Fruit fly (Drosophila melanogaster) whole organism, embryonic: Measurements from ENCODE around the gene CG11891.

ENCODE experiments used
- Atf3 ChIP-seq: fragments of 200-800 bp; sonication (Bioruptor generic); optimal IDR thresholded peaks from 3 replicates; lab custom pipeline; 2016; ENCODE audit warnings: missing biosample characterization, missing genetic modification characterization
- B-H1 ChIP-seq: fragments of 200-800 bp; sonication (Bioruptor generic); IDR thresholded peaks from 3 replicates; pipeline ENCODE4 v1.3.6; 2022; ENCODE audit warnings: missing biosample characterization, missing genetic modification characterization
- BEAF-32 ChIP-seq: fragments of 200-800 bp; sonication (Bioruptor generic); optimal IDR thresholded peaks from 3 replicates; lab custom pipeline; 2017; ENCODE audit warnings: missing biosample characterization, missing genetic modification characterization, mild to moderate bottlenecking, moderate library complexity, missing genetic modification reagents
- CG11723 ChIP-seq: fragments of 200-800 bp; sonication (Bioruptor generic); optimal IDR thresholded peaks from 2 replicates; lab custom pipeline; 2017; ENCODE audit warnings: missing biosample characterization, mild to moderate bottlenecking, missing genetic modification characterization
- CG13296 ChIP-seq: fragments of 200-800 bp; sonication (Bioruptor generic); optimal IDR thresholded peaks from 3 replicates; lab custom pipeline; 2018; ENCODE audit warnings: missing biosample characterization, mild to moderate bottlenecking, missing genetic modification characterization
- CG15011 ChIP-seq: fragments of 200-800 bp; sonication (Bioruptor generic); optimal IDR thresholded peaks from 3 replicates; lab custom pipeline; 2018; ENCODE audit warnings: missing biosample characterization, mild to moderate bottlenecking, missing genetic modification characterization
- CG15696 ChIP-seq: fragments of 200-800 bp; sonication (Bioruptor generic); optimal IDR thresholded peaks from 2 replicates; lab custom pipeline; 2019; ENCODE audit warnings: missing biosample characterization, mild to moderate bottlenecking, missing genetic modification characterization, moderate library complexity
- CG1603 ChIP-seq: fragments of 200-800 bp; sonication (Bioruptor generic); optimal IDR thresholded peaks from 2 replicates; lab custom pipeline; 2019; ENCODE audit warnings: missing biosample characterization, mild to moderate bottlenecking, missing genetic modification characterization, moderate library complexity
- CG16815 ChIP-seq: fragments of 200-800 bp; sonication (Bioruptor generic); optimal IDR thresholded peaks from 3 replicates; lab custom pipeline; 2017; ENCODE audit warnings: missing biosample characterization, mild to moderate bottlenecking, missing genetic modification characterization
- CG2129 ChIP-seq: fragments of 200-800 bp; sonication (Bioruptor generic); IDR thresholded peaks from 2 replicates; pipeline ENCODE4 v1.3.6; 2022; ENCODE audit warnings: missing biosample characterization, missing genetic modification characterization; ENCODE audit not compliant: partially characterized antibody
- CG2202 ChIP-seq: fragments of 200-800 bp; sonication (Bioruptor generic); optimal IDR thresholded peaks from 2 replicates; lab custom pipeline; 2018; ENCODE audit warnings: missing biosample characterization, mild to moderate bottlenecking, missing genetic modification characterization
- CG3995 ChIP-seq: fragments of 200-800 bp; sonication (Bioruptor generic); optimal IDR thresholded peaks from 3 replicates; lab custom pipeline; 2016; ENCODE audit warnings: missing biosample characterization, missing genetic modification characterization
- CG5245 ChIP-seq: fragments of 200-800 bp; sonication (Bioruptor generic); optimal IDR thresholded peaks from 3 replicates; lab custom pipeline; 2016; ENCODE audit warnings: missing biosample characterization, missing genetic modification characterization
- CG8290 ChIP-seq, 3 experiments: fragments of 200-800 bp; sonication (Bioruptor generic); optimal IDR thresholded peaks; 2 replicates each; lab custom pipeline; 2016 to 2019; ENCODE audit warnings: missing biosample characterization in 3 of 3, missing genetic modification characterization in 3 of 3, mild to moderate bottlenecking in 2 of 3, moderate library complexity in 1 of 3
- CG8765 ChIP-seq: fragments of 200-800 bp; sonication (Bioruptor generic); IDR thresholded peaks from 2 replicates; pipeline ENCODE4 v1.3.6; 2022; ENCODE audit warnings: missing biosample characterization, missing genetic modification characterization
- CG9215 ChIP-seq: fragments of 200-800 bp; sonication (Bioruptor generic); IDR thresholded peaks from 2 replicates; pipeline ENCODE4 v1.3.6; 2022; ENCODE audit warnings: missing biosample characterization, missing genetic modification characterization
- CG9817 ChIP-seq: fragments of 200-800 bp; sonication (Bioruptor generic); optimal IDR thresholded peaks from 2 replicates; lab custom pipeline; 2018; ENCODE audit warnings: missing biosample characterization, mild to moderate bottlenecking, missing genetic modification characterization, moderate library complexity
- CG9932 ChIP-seq: fragments of 200-800 bp; sonication (Bioruptor generic); IDR thresholded peaks from 2 replicates; pipeline ENCODE4 v1.3.6; 2022; ENCODE audit warnings: missing biosample characterization, missing genetic modification characterization
- Deaf1 ChIP-seq: fragments of 200-800 bp; optimal IDR thresholded peaks from 3 replicates; lab custom pipeline; 2019; ENCODE audit warnings: missing biosample characterization, mild to moderate bottlenecking, missing genetic modification characterization, moderate library complexity
- Dip3 ChIP-seq: fragments of 200-800 bp; sonication (Bioruptor generic); optimal IDR thresholded peaks from 3 replicates; lab custom pipeline; 2016; ENCODE audit warnings: missing biosample characterization, missing genetic modification characterization
- Dll ChIP-seq: fragments of 200-800 bp; sonication (Bioruptor generic); IDR thresholded peaks from 4 replicates; pipeline ENCODE4 v1.3.6; 2022; ENCODE audit warnings: missing biosample characterization, missing genetic modification characterization; ENCODE audit not compliant: partially characterized antibody
- H15 ChIP-seq: fragments of 200-800 bp; sonication (Bioruptor generic); IDR thresholded peaks from 3 replicates; pipeline ENCODE4 v1.3.6; 2022; ENCODE audit warnings: missing biosample characterization, missing genetic modification characterization
- HLH4C ChIP-seq: fragments of 200-800 bp; sonication (Bioruptor generic); IDR thresholded peaks from 3 replicates; pipeline ENCODE4 v1.3.6; 2022; ENCODE audit warnings: missing biosample characterization, missing genetic modification characterization; ENCODE audit not compliant: partially characterized antibody
- Mes4 ChIP-seq: fragments of 200-800 bp; sonication (Bioruptor generic); optimal IDR thresholded peaks from 2 replicates; lab custom pipeline; 2016; ENCODE audit warnings: missing biosample characterization, missing genetic modification characterization
- Scr ChIP-seq: fragments of 200-800 bp; sonication (Bioruptor generic); IDR thresholded peaks from 2 replicates; pipeline ENCODE4 v1.3.6; 2022; ENCODE audit warnings: missing biosample characterization, missing genetic modification characterization; ENCODE audit not compliant: partially characterized antibody
- Taf1 ChIP-seq: fragments of 200-800 bp; sonication (Bioruptor generic); IDR thresholded peaks from 2 replicates; pipeline ENCODE4 v1.3.6; 2022; ENCODE audit warnings: missing biosample characterization, missing genetic modification characterization
- Vsx1 ChIP-seq: fragments of 200-800 bp; sonication (Bioruptor generic); optimal IDR thresholded peaks from 2 replicates; lab custom pipeline; 2017; ENCODE audit warnings: missing biosample characterization, mild to moderate bottlenecking, missing genetic modification characterization, missing genetic modification reagents
- ara ChIP-seq: fragments of 200-800 bp; sonication (Bioruptor generic); IDR thresholded peaks from 2 replicates; pipeline ENCODE4 v1.3.6; 2022; ENCODE audit warnings: missing biosample characterization, missing genetic modification characterization
- bbx ChIP-seq: fragments of 200-800 bp; sonication (Bioruptor generic); IDR thresholded peaks from 2 replicates; pipeline ENCODE4 v1.3.6; 2022; ENCODE audit warnings: missing biosample characterization, missing genetic modification characterization; ENCODE audit not compliant: partially characterized antibody
- caup ChIP-seq: fragments of 200-800 bp; sonication (Bioruptor generic); optimal IDR thresholded peaks from 3 replicates; lab custom pipeline; 2017; ENCODE audit warnings: missing biosample characterization, mild to moderate bottlenecking, missing genetic modification characterization, moderate library complexity; ENCODE audit not compliant: severe bottlenecking
- gce ChIP-seq: fragments of 200-800 bp; sonication (Bioruptor generic); IDR thresholded peaks from 3 replicates; pipeline ENCODE4 v1.3.6; 2022; ENCODE audit warnings: missing biosample characterization, missing genetic modification characterization
- h ChIP-seq: fragments of >200 bp; optimal IDR thresholded peaks from 2 replicates; lab custom pipeline; 2017
- insv ChIP-seq, 2 experiments: fragments of 200-800 bp; sonication (Bioruptor generic); optimal IDR thresholded peaks; 3 replicates each; lab custom pipeline; 2016 to 2018; ENCODE audit warnings: missing biosample characterization in 2 of 2, missing genetic modification characterization in 2 of 2
- jing ChIP-seq: fragments of 200-800 bp; sonication (Bioruptor generic); optimal IDR thresholded peaks from 2 replicates; lab custom pipeline; 2018; ENCODE audit warnings: missing biosample characterization, mild to moderate bottlenecking, missing genetic modification characterization
- jumu ChIP-seq: fragments of 200-800 bp; sonication (Bioruptor generic); optimal IDR thresholded peaks from 3 replicates; lab custom pipeline; 2016; ENCODE audit warnings: missing biosample characterization, missing genetic modification characterization
- lola ChIP-seq, 3 experiments: fragments of >200 bp in 2 of 3; fragments of 200-800 bp in 1 of 3; sonication (Bioruptor generic) in 1 of 3; optimal IDR thresholded peaks; 2 replicates each; lab custom pipeline; 2017 to 2019; ENCODE audit warnings: missing biosample characterization in 3 of 3, missing genetic modification characterization in 3 of 3, mild to moderate bottlenecking in 1 of 3, moderate library complexity in 1 of 3
- pan ChIP-seq, 4 experiments: fragments of >200 bp in 3 of 4; fragments of 200-800 bp in 1 of 4; sonication (Bioruptor generic) in 1 of 4; optimal IDR thresholded peaks in 3 of 4; IDR thresholded peaks in 1 of 4; 2 replicates each; pipeline versions ENCODE4 v1.3.6 to Lab custom; 2017 to 2022; ENCODE audit warnings: missing biosample characterization in 2 of 4, missing genetic modification characterization in 2 of 4, mixed read lengths in 1 of 4
- pita ChIP-seq: fragments of 200-800 bp; sonication (Bioruptor generic); optimal IDR thresholded peaks from 2 replicates; lab custom pipeline; 2017; ENCODE audit warnings: missing biosample characterization, mild to moderate bottlenecking, missing genetic modification characterization
- ranshi ChIP-seq: fragments of 200-800 bp; sonication (Bioruptor generic); IDR thresholded peaks from 2 replicates; pipeline ENCODE4 v1.3.6; 2022; ENCODE audit warnings: missing biosample characterization, missing genetic modification characterization
- shn ChIP-seq: fragments of 200-800 bp; sonication (Bioruptor generic); optimal IDR thresholded peaks from 3 replicates; lab custom pipeline; 2016; ENCODE audit warnings: missing biosample characterization, missing genetic modification characterization
- slp2 ChIP-seq: fragments of 200-800 bp; sonication (Bioruptor generic); optimal IDR thresholded peaks from 2 replicates; lab custom pipeline; 2016; ENCODE audit warnings: missing biosample characterization, missing genetic modification characterization
- sna ChIP-seq: fragments of 200-800 bp; sonication (Bioruptor generic); IDR thresholded peaks from 2 replicates; pipeline ENCODE4 v1.3.6; 2022; ENCODE audit warnings: missing biosample characterization, missing genetic modification characterization; ENCODE audit not compliant: partially characterized antibody
- ssp ChIP-seq: fragments of 200-800 bp; sonication (Bioruptor generic); IDR thresholded peaks from 2 replicates; pipeline ENCODE4 v1.3.6; 2022; ENCODE audit warnings: missing biosample characterization, missing genetic modification characterization
- tgo ChIP-seq: fragments of 200-800 bp; sonication (Bioruptor generic); IDR thresholded peaks from 3 replicates; pipeline ENCODE4 v1.3.6; 2022; ENCODE audit warnings: missing biosample characterization, missing genetic modification characterization
- tll ChIP-seq, 2 experiments: fragments of 200-800 bp in 1 of 2; fragments of >200 bp in 1 of 2; sonication (Bioruptor generic) in 1 of 2; optimal IDR thresholded peaks; 2 replicates each; lab custom pipeline; 2017 to 2019; ENCODE audit warnings: missing biosample characterization in 2 of 2, missing genetic modification characterization in 2 of 2, mild to moderate bottlenecking in 1 of 2, moderate library complexity in 1 of 2
- trh ChIP-seq: fragments of 200-800 bp; sonication (Bioruptor generic); optimal IDR thresholded peaks from 2 replicates; lab custom pipeline; 2016; ENCODE audit warnings: missing biosample characterization, missing genetic modification characterization
- vvl ChIP-seq: fragments of 200-800 bp; sonication (Bioruptor generic); IDR thresholded peaks from 2 replicates; pipeline ENCODE4 v1.3.6; 2022; ENCODE audit warnings: missing biosample characterization, missing genetic modification characterization
- zfh1 ChIP-seq: fragments of 200-800 bp; sonication (Bioruptor generic); IDR thresholded peaks from 3 replicates; pipeline ENCODE4 v1.3.6; 2022; ENCODE audit warnings: missing biosample characterization, missing genetic modification characterization

The CG11891 gene

dm6 chr3R:25247379-25247869, 22.6 kb upstream of the CG11891 start, which contains the start of the genes RpS27 and Nup37 (continued):
- TF ChIP-seq lola (GFP tag; optimal IDR thresholded peaks at IDR 0.05; lab: Kevin White, UChicago) (peak in 1 of 3 experiments; percentile 83), slp2 (GFP tag; lab: Kevin White, UChicago) (peak; percentile 99), pita (GFP tag; lab: Kevin White, UChicago) (no peak), CG11723 (GFP tag; lab: Kevin White, UChicago) (peak; percentile 99), sna (GFP tag; lab: Robert Waterston, UW) (no peak), h (no peak), jing (GFP tag; lab: Kevin White, UChicago) (peak; percentile 94), ranshi (peak; percentile 96), CG16815 (GFP tag; lab: Kevin White, UChicago) (peak; percentile 95), CG9215 (GFP tag; lab: Robert Waterston, UW) (peak; percentile 91), shn (GFP tag; lab: Kevin White, UChicago) (peak; percentile 99), Atf3 (GFP tag; lab: Kevin White, UChicago) (peak; percentile 98), tgo (GFP tag; lab: Robert Waterston, UW) (peak; percentile 95), CG9817 (tag; lab: Kevin White, UChicago) (peak; percentile 99), CG3995 (GFP tag; lab: Kevin White, UChicago) (peak; percentile 89), bbx (GFP tag; lab: Robert Waterston, UW) (0 out of 2 replicates have a peak, but pooled peaks have one; percentile 34), CG15011 (GFP tag; lab: Kevin White, UChicago) (peak; percentile 99), B-H1 (GFP tag; lab: Robert Waterston, UW) (peak; percentile 90), ssp (GFP tag; lab: Robert Waterston, UW) (peak; percentile 90), CG8765 (GFP tag; lab: Robert Waterston, UW) (peak; percentile 89), H15 (GFP tag; lab: Robert Waterston, UW) (peak; percentile 97), tll (GFP tag; optimal IDR thresholded peaks at IDR 0.05; lab: Kevin White, UChicago) (peak in 1 of 2 experiments; percentile 88), Scr (peak; percentile 41; the same call in 1 of the 2 replicates), CG9932 (peak; percentile 98), CG2129 (GFP tag; lab: Robert Waterston, UW) (no peak), caup (GFP tag; lab: Kevin White, UChicago) (peak; percentile 100), BEAF-32 (peak; percentile 67), jumu (GFP tag; lab: Kevin White, UChicago) (peak; percentile 96), CG1603 (peak; percentile 98), CG5245 (GFP tag; lab: Kevin White, UChicago) (peak; percentile 98), pan (optimal IDR thresholded peaks at IDR 0.05; lab: Kevin White, UChicago) (no peak), pan (GFP tag; optimal IDR thresholded peaks at IDR 0.05 in 1 of 2, IDR thresholded peaks at IDR 0.05 in 1 of 2) (peak in 1 of 2 experiments; percentile 97), zfh1 (GFP tag; lab: Robert Waterston, UW) (peak; percentile 98), CG15696 (tag; lab: Kevin White, UChicago) (peak; percentile 81), CG2202 (tag; lab: Kevin White, UChicago) (peak; percentile 96), Deaf1 (tag; lab: Kevin White, UChicago) (peak; percentile 69), Taf1 (GFP tag; lab: Robert Waterston, UW) (peak; percentile 81; the same call in 1 of the 2 replicates), gce (GFP tag; lab: Robert Waterston, UW) (peak; percentile 98), trh (peak; percentile 98), Mes4 (peak; percentile 99), Dll (GFP tag; lab: Robert Waterston, UW) (no peak), HLH4C (GFP tag; lab: Robert Waterston, UW) (no peak), CG8290 (GFP tag; optimal IDR thresholded peaks at IDR 0.05; lab: Kevin White, UChicago) (peak; percentile 98), CG8290 (tag; optimal IDR thresholded peaks at IDR 0.05; lab: Kevin White, UChicago) (peak; percentile 97 to 100), ara (GFP tag; lab: Robert Waterston, UW) (peak; percentile 95), Dip3 (GFP tag; lab: Kevin White, UChicago) (peak; percentile 98), Vsx1 (GFP tag; lab: Kevin White, UChicago) (peak; percentile 98), insv (GFP tag; optimal IDR thresholded peaks at IDR 0.05; lab: Kevin White, UChicago) (peak in 1 of 2 experiments; percentile 87), CG13296 (GFP tag; lab: Kevin White, UChicago) (peak; percentile 98), vvl (peak; percentile 98)
